Worm (Caenorhabditis elegans): ENCODE measurements around the gene str-39.

str-39 gene

DNA sequence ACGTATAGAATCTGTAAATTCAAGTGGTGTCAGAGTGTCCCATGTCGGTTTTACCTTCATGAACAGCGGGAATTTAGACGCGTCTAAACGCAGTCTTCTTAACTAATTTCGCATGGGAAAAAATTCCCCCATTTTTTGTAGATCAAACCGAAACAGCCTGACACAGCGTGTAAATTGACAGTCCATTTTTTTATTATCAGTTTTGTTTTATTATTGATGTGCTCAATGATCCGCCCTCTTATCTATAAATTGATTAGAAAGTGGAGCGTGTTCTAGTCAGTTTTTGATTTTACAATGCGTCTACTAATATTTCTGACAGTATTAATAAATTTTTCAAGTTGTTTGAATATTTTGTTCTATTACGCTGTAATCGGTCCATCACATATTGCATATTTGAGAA, 30.6 kb downstream of the str-39 start, which contains the start of gene ugt-53:
TSS of gene ugt-53 (plus strand) at position 273 of the 400 bp plus-strand sequence.
- TF ChIP-seq ceh-45 (GFP tag; IDR thresholded peaks at IDR 0.05) (no peak), elt-2 (tag; optimal IDR thresholded peaks at IDR 0.05) (peak; percentile 6)

DNA sequence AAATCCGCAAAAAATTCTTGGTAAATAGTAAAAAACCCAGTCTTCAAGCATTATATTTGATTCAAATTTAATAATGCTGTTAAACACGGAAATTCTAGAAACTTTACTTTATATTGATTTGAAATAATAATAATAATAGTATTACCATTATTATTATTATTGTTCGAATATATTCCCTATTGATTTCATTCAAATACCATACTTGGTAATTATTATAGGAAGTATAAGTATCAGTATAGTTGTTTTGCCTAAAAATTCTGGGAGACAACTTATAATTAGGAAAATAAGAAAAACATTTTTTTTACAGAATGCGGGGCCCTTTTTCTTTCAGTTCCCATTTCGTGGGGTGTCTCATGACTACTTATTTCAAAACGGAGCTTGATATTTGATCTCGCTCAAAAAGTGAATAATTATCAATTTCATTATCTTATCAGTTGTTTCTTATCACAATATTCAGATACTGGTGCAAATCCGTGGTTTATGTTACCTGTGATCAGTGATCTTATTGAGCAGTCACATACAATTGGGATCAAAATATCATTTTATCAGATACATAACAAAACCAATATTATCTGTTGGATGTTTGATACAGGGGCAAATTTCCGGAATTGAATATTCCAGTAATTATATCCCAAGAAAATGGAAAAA, 31.3 kb downstream of the str-39 start, which contains the start of gene srj-49:
TSS of gene srj-49 (minus strand) at position 51 of the 648 bp plus-strand sequence.
- TF ChIP-seq elt-2 (tag; optimal IDR thresholded peaks at IDR 0.05) (peak; percentile 86), sox-4 (tag; optimal IDR thresholded peaks at IDR 0.05) (no peak)

DNA sequence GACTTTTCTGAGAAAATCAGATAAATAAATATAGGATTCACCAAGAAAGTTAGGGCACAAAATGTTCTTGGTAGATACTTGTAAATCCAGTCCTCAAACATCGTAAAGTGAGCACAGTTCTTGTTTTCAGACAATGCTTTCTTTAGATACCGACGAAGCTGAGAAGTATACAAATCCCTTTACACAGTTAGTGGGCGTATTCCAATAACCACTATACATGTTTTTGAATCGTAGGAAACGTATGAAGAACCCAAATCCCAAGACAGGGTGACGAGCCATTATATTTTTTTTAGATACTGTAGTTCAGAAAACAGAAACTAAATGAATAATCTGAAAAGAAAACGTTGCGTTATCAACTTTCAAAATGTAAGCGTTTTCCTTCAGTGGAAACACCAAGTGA, 33.9 kb downstream of the str-39 start, which contains the start of gene srj-44:
TSS of gene srj-44 (minus strand) at position 101 of the 400 bp plus-strand sequence.
- TF ChIP-seq ceh-45 (GFP tag; IDR thresholded peaks at IDR 0.05) (no peak), pqm-1 (tag; optimal IDR thresholded peaks at IDR 0.05) (no peak), ceh-18 (tag; optimal IDR thresholded peaks at IDR 0.05) (no peak), nfya-1 (tag; optimal IDR thresholded peaks at IDR 0.05) (no peak), tbx-2 (tag; optimal IDR thresholded peaks at IDR 0.05) (no peak), fkh-6 (tag; optimal IDR thresholded peaks at IDR 0.05) (no peak), lin-11 (tag; optimal IDR thresholded peaks at IDR 0.05) (no peak), lim-6 (tag; optimal IDR thresholded peaks at IDR 0.05) (no peak), pag-3 (tag; optimal IDR thresholded peaks at IDR 0.05; ENCODE audit: borderline replicate concordance) (no peak), ztf-16 (tag; optimal IDR thresholded peaks at IDR 0.05) (no peak), K09A11.1 (tag; optimal IDR thresholded peaks at IDR 0.05; ENCODE audit: insufficient read depth) (no peak), ama-1 (optimal IDR thresholded peaks at IDR 0.05) (no peak), ceh-6 (GFP tag; optimal IDR thresholded peaks at IDR 0.05) (no peak), pha-2 (tag; optimal IDR thresholded peaks at IDR 0.05) (no peak)

- TF ChIP-seq F13H6.1 (tag; optimal IDR thresholded peaks at IDR 0.05) (no peak), dmd-4 (tag; optimal IDR thresholded peaks at IDR 0.05; ENCODE audit: borderline replicate concordance) (no peak), K09A11.1 (tag; optimal IDR thresholded peaks at IDR 0.05; ENCODE audit: insufficient read depth) (no peak)
These were observed 43.2 kb downstream of the str-39 start, which contains the start of gene srj-45 for ce11 chrV:2836501-2836900. Gene srj-45 (minus strand): TSS chrV:2836601.

ce11 chrV:2832666-2833065, 47.0 kb downstream of the str-39 start, which contains the start of gene srj-50:
Gene srj-50 (plus strand): TSS chrV:2832966.
- TF ChIP-seq ztf-16 (tag; optimal IDR thresholded peaks at IDR 0.05) (no peak), hlh-13 (GFP tag; optimal IDR thresholded peaks at IDR 0.05) (no peak), tbx-2 (tag; optimal IDR thresholded peaks at IDR 0.05) (no peak), ceh-34 (tag; optimal IDR thresholded peaks at IDR 0.05) (no peak), fkh-6 (tag; optimal IDR thresholded peaks at IDR 0.05) (no peak), npax-4 (tag; optimal IDR thresholded peaks at IDR 0.05) (no peak), unc-3 (GFP tag; conservative IDR thresholded peaks at IDR 0.05) (no peak), unc-3 (tag; optimal IDR thresholded peaks at IDR 0.05) (no peak), ref-2 (tag; optimal IDR thresholded peaks at IDR 0.05) (no peak), dve-1 (tag; optimal IDR thresholded peaks at IDR 0.05) (no peak), pha-2 (tag; optimal IDR thresholded peaks at IDR 0.05) (no peak), zip-5 (tag; optimal IDR thresholded peaks at IDR 0.05) (no peak), ceh-45 (GFP tag; IDR thresholded peaks at IDR 0.05) (no peak), hlh-15 (tag; optimal IDR thresholded peaks at IDR 0.05) (no peak), ceh-31 (tag; optimal IDR thresholded peaks at IDR 0.05) (no peak), unc-86 (tag; optimal IDR thresholded peaks at IDR 0.05) (no peak), pag-3 (tag; optimal IDR thresholded peaks at IDR 0.05; ENCODE audit: borderline replicate concordance) (no peak), eyg-1 (tag; optimal IDR thresholded peaks at IDR 0.05) (no peak), T23F11.4 (GFP tag; optimal IDR thresholded peaks at IDR 0.05) (no peak), nhr-11 (tag; optimal IDR thresholded peaks at IDR 0.05) (no peak)
